Worm (Caenorhabditis elegans): ENCODE measurements around the gene chst-1.

chst-1 gene

ce11 chrII:8136818-8137217 lies 30.0 kb upstream of the chst-1 start, which contains the start of gene ctns-1:
TSS of gene ctns-1 (minus strand) at chrII:8136918.
- no peak for TF ChIP-seq ref-1 (GFP tag; conservative IDR thresholded peaks at IDR 0.05)
- TF ChIP-seq flt-1 (GFP tag; IDR thresholded peaks at IDR 0.05), result no peak
- no peak for TF ChIP-seq med-1 (GFP tag; optimal IDR thresholded peaks at IDR 0.05; ENCODE audit: insufficient read depth)
- TF ChIP-seq cog-1 (tag; optimal IDR thresholded peaks at IDR 0.05), result no peak
- TF ChIP-seq tab-1 (GFP tag; IDR thresholded peaks at IDR 0.05), result no peak
- no peak for TF ChIP-seq klf-2 (GFP tag; conservative IDR thresholded peaks at IDR 0.05)
- no peak for TF ChIP-seq T22C8.4 (GFP tag; IDR thresholded peaks at IDR 0.05)
- TF ChIP-seq ztf-29 (GFP tag; IDR thresholded peaks at IDR 0.05), result no peak
- TF ChIP-seq ztf-23 (GFP tag; IDR thresholded peaks at IDR 0.05), result no peak

- no peak for TF ChIP-seq med-1 (GFP tag; optimal IDR thresholded peaks at IDR 0.05; ENCODE audit: insufficient read depth)
- no peak for TF ChIP-seq ztf-23 (GFP tag; IDR thresholded peaks at IDR 0.05)
- TF ChIP-seq ztf-29 (GFP tag; IDR thresholded peaks at IDR 0.05), result no peak
- TF ChIP-seq T22C8.4 (GFP tag; IDR thresholded peaks at IDR 0.05), result no peak
- no peak for TF ChIP-seq cog-1 (tag; optimal IDR thresholded peaks at IDR 0.05)
- TF ChIP-seq klf-2 (GFP tag; conservative IDR thresholded peaks at IDR 0.05), result no peak
- no peak for TF ChIP-seq ref-1 (GFP tag; conservative IDR thresholded peaks at IDR 0.05)
- no peak for TF ChIP-seq flt-1 (GFP tag; IDR thresholded peaks at IDR 0.05)
- TF ChIP-seq tab-1 (GFP tag; IDR thresholded peaks at IDR 0.05), result no peak
These were observed 29.2 kb upstream of the chst-1 start for ce11 chrII:8135953-8136352.

ce11 chrII:8131413-8131966 lies 24.7 kb upstream of the chst-1 start:
- 0 out of 2 replicates have a peak, but pooled peaks have one; percentile 5 for TF ChIP-seq flt-1 (GFP tag; IDR thresholded peaks at IDR 0.05)
- no peak for TF ChIP-seq ztf-23 (GFP tag; IDR thresholded peaks at IDR 0.05)
- 0 out of 2 replicates have a peak, but pooled peaks have one; percentile 25 for TF ChIP-seq tab-1 (GFP tag; IDR thresholded peaks at IDR 0.05)

- no peak for TF ChIP-seq med-1 (GFP tag; optimal IDR thresholded peaks at IDR 0.05; ENCODE audit: insufficient read depth)
- TF ChIP-seq ref-1 (GFP tag; conservative IDR thresholded peaks at IDR 0.05), result no peak
- no peak for TF ChIP-seq tab-1 (GFP tag; IDR thresholded peaks at IDR 0.05)
- no peak for TF ChIP-seq ztf-29 (GFP tag; IDR thresholded peaks at IDR 0.05)
- no peak for TF ChIP-seq ztf-23 (GFP tag; IDR thresholded peaks at IDR 0.05)
- no peak for TF ChIP-seq T22C8.4 (GFP tag; IDR thresholded peaks at IDR 0.05)
- TF ChIP-seq cog-1 (tag; optimal IDR thresholded peaks at IDR 0.05), result no peak
- TF ChIP-seq klf-2 (GFP tag; conservative IDR thresholded peaks at IDR 0.05), result no peak
- TF ChIP-seq flt-1 (GFP tag; IDR thresholded peaks at IDR 0.05), result no peak
These were observed 24.0 kb upstream of the chst-1 start for ce11 chrII:8130792-8131191.

ce11 chrII:8129495-8130010 lies 22.8 kb upstream of the chst-1 start, which contains the start of gene ulp-4:
TSS of gene ulp-4 (plus strand) at chrII:8129960.
- TF ChIP-seq med-1 (GFP tag; optimal IDR thresholded peaks at IDR 0.05; ENCODE audit: insufficient read depth) (no peak), flt-1 (GFP tag; IDR thresholded peaks at IDR 0.05) (no peak), ztf-23 (GFP tag; IDR thresholded peaks at IDR 0.05) (no peak), ztf-29 (GFP tag; IDR thresholded peaks at IDR 0.05) (no peak), klf-2 (GFP tag; conservative IDR thresholded peaks at IDR 0.05) (no peak), cog-1 (tag; optimal IDR thresholded peaks at IDR 0.05) (no peak), tab-1 (GFP tag; IDR thresholded peaks at IDR 0.05) (no peak), ref-1 (GFP tag; conservative IDR thresholded peaks at IDR 0.05) (no peak), T22C8.4 (GFP tag; IDR thresholded peaks at IDR 0.05) (no peak)

ce11 chrII:8129040-8129387 lies 22.2 kb upstream of the chst-1 start:
- TF ChIP-seq T22C8.4 (GFP tag; IDR thresholded peaks at IDR 0.05) (no peak), tab-1 (GFP tag; IDR thresholded peaks at IDR 0.05) (no peak), flt-1 (GFP tag; IDR thresholded peaks at IDR 0.05) (no peak)

ce11 chrII:8128273-8129039 lies 21.7 kb upstream of the chst-1 start:
- TF ChIP-seq cog-1 (tag; optimal IDR thresholded peaks at IDR 0.05) (no peak), ztf-23 (GFP tag; IDR thresholded peaks at IDR 0.05) (peak; percentile 72), tab-1 (GFP tag; IDR thresholded peaks at IDR 0.05) (0 out of 2 replicates have a peak, but pooled peaks have one; percentile 49), flt-1 (GFP tag; IDR thresholded peaks at IDR 0.05) (0 out of 2 replicates have a peak, but pooled peaks have one; percentile 33), klf-2 (GFP tag; conservative IDR thresholded peaks at IDR 0.05) (no peak)

- no peak for TF ChIP-seq ztf-29 (GFP tag; IDR thresholded peaks at IDR 0.05)
- TF ChIP-seq T22C8.4 (GFP tag; IDR thresholded peaks at IDR 0.05), result no peak
- TF ChIP-seq flt-1 (GFP tag; IDR thresholded peaks at IDR 0.05), result no peak
- no peak for TF ChIP-seq med-1 (GFP tag; optimal IDR thresholded peaks at IDR 0.05; ENCODE audit: insufficient read depth)
- TF ChIP-seq klf-2 (GFP tag; conservative IDR thresholded peaks at IDR 0.05), result no peak
- no peak for TF ChIP-seq cog-1 (tag; optimal IDR thresholded peaks at IDR 0.05)
- TF ChIP-seq tab-1 (GFP tag; IDR thresholded peaks at IDR 0.05), result no peak
- no peak for TF ChIP-seq ztf-23 (GFP tag; IDR thresholded peaks at IDR 0.05)
- TF ChIP-seq ref-1 (GFP tag; conservative IDR thresholded peaks at IDR 0.05), result no peak
These were observed 21.0 kb upstream of the chst-1 start for ce11 chrII:8127794-8128193.

ce11 chrII:8127290-8127689 lies 20.5 kb upstream of the chst-1 start:
- no peak for TF ChIP-seq tab-1 (GFP tag; IDR thresholded peaks at IDR 0.05)
- TF ChIP-seq klf-2 (GFP tag; conservative IDR thresholded peaks at IDR 0.05), result no peak
- TF ChIP-seq ztf-23 (GFP tag; IDR thresholded peaks at IDR 0.05), result no peak
- TF ChIP-seq med-1 (GFP tag; optimal IDR thresholded peaks at IDR 0.05; ENCODE audit: insufficient read depth), result no peak
- TF ChIP-seq cog-1 (tag; optimal IDR thresholded peaks at IDR 0.05), result no peak
- no peak for TF ChIP-seq ref-1 (GFP tag; conservative IDR thresholded peaks at IDR 0.05)

- TF ChIP-seq klf-2 (GFP tag; conservative IDR thresholded peaks at IDR 0.05) (no peak), cog-1 (tag; optimal IDR thresholded peaks at IDR 0.05) (no peak), ztf-23 (GFP tag; IDR thresholded peaks at IDR 0.05) (no peak)
These were observed 19.8 kb upstream of the chst-1 start for ce11 chrII:8126617-8127016.

Measured in whole organism, midembryonic.